Worm (Caenorhabditis elegans) whole organism, L4 larva: ENCODE results near the gene F25B5.5.
A peak's percentile ranks its signal among the peaks of the same experiment; 100 is the strongest.

ENCODE experiments used
- F10B5.3 ChIP-seq: sonication (generic microtip); optimal IDR thresholded peaks from 2 replicates; lab custom pipeline; 2016; ENCODE audit warnings: mild to moderate bottlenecking, missing genetic modification characterization, missing compliant biosample characterization
- F26F4.8 ChIP-seq: fragments of 200-800 bp; sonication (Bioruptor generic); conservative IDR thresholded peaks from 2 replicates; pipeline ENCODE4 v1.3.6; 2022; ENCODE audit warnings: missing genetic modification characterization, missing compliant biosample characterization
- F37D6.2 ChIP-seq: sonication (generic microtip); optimal IDR thresholded peaks from 2 replicates; lab custom pipeline; 2016; ENCODE audit warnings: mild to moderate bottlenecking, missing genetic modification characterization, missing compliant biosample characterization
- Y105C5A.15 ChIP-seq: fragments of 200-800 bp; sonication (Bioruptor generic); IDR thresholded peaks from 2 replicates; pipeline ENCODE4 v1.3.6; 2022; ENCODE audit warnings: missing genetic modification characterization, missing compliant biosample characterization
- Y5F2A.4 ChIP-seq: fragments of 200-800 bp; sonication (Bioruptor generic); optimal IDR thresholded peaks from 2 replicates; lab custom pipeline; 2018; ENCODE audit warnings: mild to moderate bottlenecking, missing genetic modification characterization, missing compliant biosample characterization
- ZK337.2 ChIP-seq: fragments of 200-800 bp; sonication (Bioruptor generic); IDR thresholded peaks from 2 replicates; pipeline ENCODE4 v1.3.6; 2022; ENCODE audit warnings: missing genetic modification reagents, missing genetic modification characterization, missing compliant biosample characterization
- aha-1 ChIP-seq: fragments of 150-350 bp; peaks from one replicate; lab custom pipeline; 2014; ENCODE audit warnings: missing biosample characterization, missing genetic modification characterization
- ama-1 ChIP-seq: fragments of 150-350 bp; optimal IDR thresholded peaks from 2 replicates; lab custom pipeline; 2014; ENCODE audit warnings: inconsistent platforms, mixed read lengths
- ceh-62 ChIP-seq: sonication (generic microtip); optimal IDR thresholded peaks from 2 replicates; lab custom pipeline; 2017; ENCODE audit warnings: missing biosample characterization, missing genetic modification characterization
- ces-1 ChIP-seq: fragments of 150-350 bp; sonication (generic microtip); optimal IDR thresholded peaks from 4 replicates; lab custom pipeline; 2014; ENCODE audit warnings: missing biosample characterization, missing genetic modification reagents, missing genetic modification characterization
- cey-2 ChIP-seq: sonication (generic microtip); optimal IDR thresholded peaks from 3 replicates; lab custom pipeline; 2017; ENCODE audit warnings: missing genetic modification characterization, mild to moderate bottlenecking, missing compliant biosample characterization, antibody characterized with exemption, borderline replicate concordance; ENCODE audit not compliant: insufficient read depth
- daf-12 ChIP-seq: fragments of 150-350 bp; optimal IDR thresholded peaks from 2 replicates; lab custom pipeline; 2014; ENCODE audit warnings: missing biosample characterization, missing genetic modification reagents, missing genetic modification characterization
- daf-16 ChIP-seq, 3 experiments: sonication (generic microtip); optimal IDR thresholded peaks; 2 replicates each; lab custom pipeline; 2016 to 2017; ENCODE audit warnings: missing genetic modification characterization in 3 of 3, missing genetic modification reagents in 3 of 3, mild to moderate bottlenecking in 2 of 3, missing compliant biosample characterization in 2 of 3, missing biosample characterization in 1 of 3, moderate library complexity in 1 of 3
- dmd-6 ChIP-seq: fragments of 200-800 bp; sonication (Bioruptor generic); IDR thresholded peaks from 2 replicates; pipeline ENCODE4 v1.3.6; 2022; ENCODE audit warnings: missing genetic modification reagents, missing genetic modification characterization, missing compliant biosample characterization
- dmd-8 ChIP-seq: fragments of 200-800 bp; sonication (Bioruptor generic); IDR thresholded peaks from 2 replicates; pipeline ENCODE4 v1.3.6; 2022; ENCODE audit warnings: missing genetic modification characterization, missing compliant biosample characterization
- dpl-1 ChIP-seq: fragments of 150-350 bp; optimal IDR thresholded peaks from 2 replicates; lab custom pipeline; 2014; ENCODE audit warnings: missing biosample characterization, missing genetic modification reagents, missing genetic modification characterization
- dve-1 ChIP-seq: sonication (generic microtip); optimal IDR thresholded peaks from 2 replicates; lab custom pipeline; 2017; ENCODE audit warnings: antibody characterized with exemption, mild to moderate bottlenecking, missing genetic modification characterization, missing compliant biosample characterization; ENCODE audit not compliant: insufficient read depth
- egl-27 ChIP-seq: sonication (generic microtip); optimal IDR thresholded peaks from 3 replicates; lab custom pipeline; 2017; ENCODE audit warnings: missing biosample characterization, missing genetic modification reagents, missing genetic modification characterization
- fos-1 ChIP-seq: fragments of 150-350 bp; optimal IDR thresholded peaks from 2 replicates; lab custom pipeline; 2014; ENCODE audit warnings: missing biosample characterization, missing genetic modification characterization
- hlh-11 ChIP-seq: fragments of 200-800 bp; sonication (Bioruptor generic); optimal IDR thresholded peaks from 2 replicates; lab custom pipeline; 2018; ENCODE audit warnings: mild to moderate bottlenecking, missing genetic modification characterization, missing compliant biosample characterization
- hlh-30 ChIP-seq: sonication (generic microtip); optimal IDR thresholded peaks from 2 replicates; lab custom pipeline; 2017; ENCODE audit warnings: antibody characterized with exemption, mild to moderate bottlenecking, missing genetic modification characterization, missing compliant biosample characterization; ENCODE audit not compliant: insufficient read depth
- hmg-1.1 ChIP-seq: fragments of 200-800 bp; sonication (Bioruptor generic); IDR thresholded peaks from 2 replicates; pipeline ENCODE4 v1.3.6; 2022; ENCODE audit warnings: missing genetic modification reagents, missing genetic modification characterization, missing compliant biosample characterization
- lim-7 ChIP-seq: fragments of 200-800 bp; sonication (Bioruptor generic); IDR thresholded peaks from 2 replicates; pipeline ENCODE4 v1.3.6; 2022; ENCODE audit warnings: missing genetic modification characterization, missing compliant biosample characterization
- lin-15B ChIP-seq: fragments of 150-350 bp; sonication (generic microtip); optimal IDR thresholded peaks from 3 replicates; lab custom pipeline; 2014; ENCODE audit warnings: missing biosample characterization, missing genetic modification characterization
- lin-29 ChIP-seq: fragments of 200-800 bp; sonication (Bioruptor generic); IDR thresholded peaks from 2 replicates; pipeline ENCODE4 v1.3.6; 2022; ENCODE audit warnings: missing genetic modification reagents, missing genetic modification characterization, missing compliant biosample characterization
- lin-38 ChIP-seq: fragments of 200-800 bp; sonication (Bioruptor generic); IDR thresholded peaks from 2 replicates; pipeline ENCODE4 v1.3.6; 2022; ENCODE audit warnings: missing genetic modification reagents, missing genetic modification characterization, missing compliant biosample characterization
- lin-39 ChIP-seq: fragments of 150-350 bp; optimal IDR thresholded peaks from 2 replicates; lab custom pipeline; 2014; ENCODE audit warnings: missing biosample characterization, missing genetic modification reagents, missing genetic modification characterization
- lsy-2 ChIP-seq, 2 experiments: fragments of 150-350 bp in 1 of 2; sonication (generic microtip) in 1 of 2; optimal IDR thresholded peaks; 2 replicates each; lab custom pipeline; 2014 to 2017; ENCODE audit warnings: missing biosample characterization in 2 of 2, missing genetic modification characterization in 2 of 2
- madf-9 ChIP-seq: fragments of 200-800 bp; sonication (Bioruptor generic); conservative IDR thresholded peaks from 2 replicates; pipeline ENCODE4 v1.3.6; 2022; ENCODE audit warnings: missing genetic modification reagents, missing genetic modification characterization, missing compliant biosample characterization
- mdt-29 ChIP-seq: fragments of 200-800 bp; sonication (Bioruptor generic); IDR thresholded peaks from 2 replicates; pipeline ENCODE4 v1.3.6; 2022; ENCODE audit warnings: missing genetic modification reagents, missing genetic modification characterization, missing compliant biosample characterization
- mxl-2 ChIP-seq: fragments of 200-800 bp; sonication (Bioruptor generic); conservative IDR thresholded peaks from 2 replicates; pipeline ENCODE4 v1.3.6; 2022; ENCODE audit warnings: missing genetic modification reagents, missing genetic modification characterization, missing compliant biosample characterization
- mxl-3 ChIP-seq: fragments of 200-800 bp; sonication (Bioruptor generic); optimal IDR thresholded peaks from 2 replicates; lab custom pipeline; 2018; ENCODE audit warnings: mild to moderate bottlenecking, missing genetic modification characterization, missing compliant biosample characterization
- nhr-10 ChIP-seq: fragments of 150-350 bp; optimal IDR thresholded peaks from 2 replicates; lab custom pipeline; 2014; ENCODE audit warnings: missing biosample characterization, missing genetic modification characterization
- nhr-11 ChIP-seq: fragments of 150-350 bp; optimal IDR thresholded peaks from 2 replicates; lab custom pipeline; 2014; ENCODE audit warnings: missing biosample characterization, missing genetic modification characterization
- nhr-237 ChIP-seq: sonication (generic microtip); optimal IDR thresholded peaks from 2 replicates; lab custom pipeline; 2017; ENCODE audit warnings: missing biosample characterization, missing genetic modification characterization
- nhr-28 ChIP-seq: fragments of 150-350 bp; optimal IDR thresholded peaks from 2 replicates; lab custom pipeline; 2014; ENCODE audit warnings: missing biosample characterization, missing genetic modification characterization
- nhr-48 ChIP-seq: sonication (generic microtip); optimal IDR thresholded peaks from 2 replicates; lab custom pipeline; 2016; ENCODE audit warnings: mild to moderate bottlenecking, missing genetic modification characterization, missing compliant biosample characterization
- nhr-76 ChIP-seq: fragments of 150-350 bp; optimal IDR thresholded peaks from 2 replicates; lab custom pipeline; 2014; ENCODE audit warnings: missing biosample characterization, missing genetic modification characterization
- nhr-77 ChIP-seq: fragments of 150-350 bp; optimal IDR thresholded peaks from 2 replicates; lab custom pipeline; 2014; ENCODE audit warnings: missing biosample characterization, missing genetic modification characterization
- pqm-1 ChIP-seq: sonication (generic microtip); optimal IDR thresholded peaks from 2 replicates; lab custom pipeline; 2017; ENCODE audit warnings: missing biosample characterization, missing genetic modification characterization
- saeg-2 ChIP-seq: fragments of 200-800 bp; sonication (Bioruptor generic); IDR thresholded peaks from 2 replicates; pipeline ENCODE4 v1.3.6; 2022; ENCODE audit warnings: missing genetic modification reagents, missing genetic modification characterization, missing compliant biosample characterization
- set-16 ChIP-seq: fragments of 200-800 bp; sonication (Bioruptor generic); IDR thresholded peaks from 2 replicates; pipeline ENCODE4 v1.3.6; 2022; ENCODE audit warnings: missing genetic modification reagents, missing genetic modification characterization, missing compliant biosample characterization
- skn-1 ChIP-seq: fragments of 150-350 bp; optimal IDR thresholded peaks from 2 replicates; lab custom pipeline; 2014; ENCODE audit warnings: missing biosample characterization, missing genetic modification characterization
- snpc-1.2 ChIP-seq: fragments of 200-800 bp; sonication (Bioruptor generic); IDR thresholded peaks from 2 replicates; pipeline ENCODE4 v1.3.6; 2022; ENCODE audit warnings: missing genetic modification reagents, missing genetic modification characterization, missing compliant biosample characterization
- spr-3 ChIP-seq: fragments of 200-800 bp; sonication (Bioruptor generic); optimal IDR thresholded peaks from 2 replicates; lab custom pipeline; 2018; ENCODE audit warnings: mild to moderate bottlenecking, missing genetic modification characterization, missing compliant biosample characterization
- unc-130 ChIP-seq: sonication (generic microtip); optimal IDR thresholded peaks from 2 replicates; lab custom pipeline; 2016; ENCODE audit warnings: missing genetic modification reagents, missing genetic modification characterization, missing compliant biosample characterization
- vab-7 ChIP-seq: fragments of 200-800 bp; sonication (Bioruptor generic); IDR thresholded peaks from 2 replicates; pipeline ENCODE4 v1.3.6; 2022; ENCODE audit warnings: missing genetic modification reagents, missing genetic modification characterization, missing compliant biosample characterization
- zag-1 ChIP-seq: fragments of 150-350 bp; optimal IDR thresholded peaks from 2 replicates; lab custom pipeline; 2014; ENCODE audit warnings: missing biosample characterization, missing genetic modification characterization
- zfp-2 ChIP-seq: sonication (generic microtip); optimal IDR thresholded peaks from 2 replicates; lab custom pipeline; 2016; ENCODE audit warnings: mild to moderate bottlenecking, missing genetic modification characterization, missing compliant biosample characterization
- zfp-3 ChIP-seq: fragments of 200-800 bp; sonication (Bioruptor generic); conservative IDR thresholded peaks from 2 replicates; pipeline ENCODE4 v1.3.6; 2022; ENCODE audit warnings: missing genetic modification reagents, missing genetic modification characterization, missing compliant biosample characterization
- zip-11 ChIP-seq: fragments of 200-800 bp; sonication (Bioruptor generic); IDR thresholded peaks from 2 replicates; pipeline ENCODE4 v1.3.6; 2022; ENCODE audit warnings: missing genetic modification characterization, missing compliant biosample characterization
- ztf-11 ChIP-seq: fragments of 150-350 bp; optimal IDR thresholded peaks from 2 replicates; lab custom pipeline; 2014; ENCODE audit warnings: missing biosample characterization, missing genetic modification characterization
- ztf-7 ChIP-seq: fragments of 150-350 bp; optimal IDR thresholded peaks from 2 replicates; lab custom pipeline; 2014; ENCODE audit warnings: missing biosample characterization, missing genetic modification characterization

Gene F25B5.5

DNA sequence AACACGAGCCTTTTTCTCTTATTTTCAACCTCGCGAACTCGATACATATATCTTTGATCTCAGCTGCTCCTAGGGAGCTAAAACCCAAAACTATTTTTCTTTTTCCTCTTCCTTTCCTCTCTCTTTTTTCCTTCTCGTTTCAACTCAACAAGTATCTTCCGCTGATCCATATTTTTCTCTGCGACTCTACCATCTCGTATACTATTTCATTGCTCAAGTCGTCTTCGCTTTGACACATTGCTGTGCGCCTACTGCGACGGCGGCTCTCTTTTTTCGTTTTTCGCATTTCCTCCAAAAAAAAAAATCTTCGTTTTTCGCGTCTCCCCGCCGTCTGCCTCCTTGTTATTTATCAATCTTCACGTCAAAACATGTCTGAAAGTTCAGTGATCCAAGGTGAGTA, 3.9 kb upstream of the F25B5.5 start:
- no peak for TF ChIP-seq spr-3 (GFP tag; lab: Kevin White, UChicago)
- no peak for TF ChIP-seq ces-1 (GFP tag; lab: Kevin White, UChicago)
- TF ChIP-seq fos-1 (tag; lab: Kevin White, UChicago), result no peak
- no peak for TF ChIP-seq vab-7
- no peak for TF ChIP-seq zfp-2 (tag; lab: Kevin White, UChicago)
- no peak for TF ChIP-seq ztf-11 (tag; lab: Kevin White, UChicago)
- no peak for TF ChIP-seq dmd-8
- no peak for TF ChIP-seq nhr-237 (tag; lab: Kevin White, UChicago)
- TF ChIP-seq dpl-1 (GFP tag; lab: Kevin White, UChicago), result no peak
- TF ChIP-seq mxl-2, result no peak
- TF ChIP-seq aha-1 (tag; lab: Kevin White, UChicago), result peak; percentile 94
- TF ChIP-seq hlh-11 (tag; lab: Kevin White, UChicago), result peak; percentile 57
- no peak for TF ChIP-seq F37D6.2 (tag; lab: Kevin White, UChicago)
- TF ChIP-seq lin-29 (GFP tag; lab: Robert Waterston, UW), result no peak
- TF ChIP-seq hmg-1.1 (GFP tag; lab: Robert Waterston, UW), result peak; percentile 59
- no peak for TF ChIP-seq zag-1 (tag; lab: Kevin White, UChicago)
- no peak for TF ChIP-seq nhr-10 (tag; lab: Kevin White, UChicago)
- TF ChIP-seq snpc-1.2 (GFP tag; lab: Robert Waterston, UW), result no peak
- TF ChIP-seq daf-16 (GFP tag; optimal IDR thresholded peaks at IDR 0.05; lab: Kevin White, UChicago), result peak in 1 of 2 experiments; percentile 56
- TF ChIP-seq daf-16 (tag; optimal IDR thresholded peaks at IDR 0.05; lab: Kevin White, UChicago), result no peak
- TF ChIP-seq mdt-29 (GFP tag; lab: Robert Waterston, UW), result no peak
- no peak for TF ChIP-seq nhr-77 (tag; lab: Kevin White, UChicago)
- no peak for TF ChIP-seq F10B5.3
- no peak for TF ChIP-seq zip-11
- no peak for TF ChIP-seq ztf-7 (tag; lab: Kevin White, UChicago)
- no peak; the same call in 1 of the 2 replicates for TF ChIP-seq lin-38 (GFP tag; lab: Robert Waterston, UW)
- TF ChIP-seq nhr-11 (tag; lab: Kevin White, UChicago), result peak; percentile 4
- TF ChIP-seq unc-130 (GFP tag; lab: Kevin White, UChicago), result no peak
- no peak for TF ChIP-seq nhr-28 (tag; lab: Kevin White, UChicago)
- no peak for TF ChIP-seq ama-1
- TF ChIP-seq lsy-2 (tag; optimal IDR thresholded peaks at IDR 0.05; lab: Kevin White, UChicago), result peak in 1 of 2 experiments; percentile 44
- no peak for TF ChIP-seq Y5F2A.4 (GFP tag; lab: Kevin White, UChicago)
- TF ChIP-seq mxl-3 (GFP tag; lab: Kevin White, UChicago), result no peak
- TF ChIP-seq lin-15B (tag; lab: Kevin White, UChicago), result no peak
- peak; percentile 48; the same call in 1 of the 2 replicates for TF ChIP-seq set-16 (GFP tag; lab: Robert Waterston, UW)
- TF ChIP-seq daf-12 (tag; lab: Kevin White, UChicago), result no peak
- no peak for TF ChIP-seq lim-7 (GFP tag; lab: Robert Waterston, UW)
- no peak for TF ChIP-seq F26F4.8 (GFP tag; lab: Robert Waterston, UW)
- TF ChIP-seq egl-27 (tag; lab: Kevin White, UChicago), result no peak
- TF ChIP-seq ZK337.2 (GFP tag; lab: Robert Waterston, UW), result no peak
- no peak for TF ChIP-seq lin-39 (tag; lab: Kevin White, UChicago)
- no peak for TF ChIP-seq nhr-48 (tag; lab: Kevin White, UChicago)
- no peak for TF ChIP-seq cey-2 (tag; lab: Kevin White, UChicago)
- no peak for TF ChIP-seq dve-1 (tag; lab: Kevin White, UChicago)
- peak; percentile 10; the same call in 1 of the 2 replicates for TF ChIP-seq dmd-6 (GFP tag; lab: Robert Waterston, UW)
- no peak for TF ChIP-seq Y105C5A.15 (GFP tag; lab: Robert Waterston, UW)
- TF ChIP-seq pqm-1 (tag; lab: Kevin White, UChicago), result no peak
- no peak for TF ChIP-seq zfp-3 (GFP tag; lab: Robert Waterston, UW)
- no peak for TF ChIP-seq ceh-62 (tag; lab: Kevin White, UChicago)
- no peak for TF ChIP-seq saeg-2 (GFP tag; lab: Robert Waterston, UW)
- peak; percentile 2 for TF ChIP-seq hlh-30 (tag; lab: Kevin White, UChicago)
- no peak for TF ChIP-seq nhr-76 (tag; lab: Kevin White, UChicago)
- TF ChIP-seq madf-9 (GFP tag; lab: Robert Waterston, UW), result no peak
- TF ChIP-seq skn-1 (tag; lab: Kevin White, UChicago), result no peak
